Worm (Caenorhabditis elegans) whole organism, mixed stage, embryonic: ENCODE measurements around the gene F59D6.1.

Experiments
- M03D4.4 ChIP-seq: sonication (generic microtip); optimal IDR thresholded peaks from 2 replicates; lab custom pipeline; 2017; ENCODE audit warnings: mild to moderate bottlenecking, missing genetic modification characterization, missing compliant biosample characterization
- bed-3 ChIP-seq: fragments of 200-800 bp; sonication (Bioruptor generic); optimal IDR thresholded peaks from 3 replicates; lab custom pipeline; 2018; ENCODE audit warnings: mild to moderate bottlenecking, missing genetic modification characterization, moderate library complexity, missing compliant biosample characterization
- ceh-39 ChIP-seq: fragments of 150-350 bp; optimal IDR thresholded peaks from 2 replicates; lab custom pipeline; 2014; ENCODE audit warnings: missing biosample characterization, missing genetic modification characterization
- ceh-43 ChIP-seq: fragments of 200-800 bp; sonication (Bioruptor generic); optimal IDR thresholded peaks from 2 replicates; lab custom pipeline; 2018; ENCODE audit warnings: mild to moderate bottlenecking, missing genetic modification characterization, moderate library complexity, missing compliant biosample characterization
- ceh-83 ChIP-seq: fragments of 200-800 bp; sonication (Bioruptor generic); optimal IDR thresholded peaks from 2 replicates; lab custom pipeline; 2018; ENCODE audit warnings: mild to moderate bottlenecking, missing genetic modification characterization, missing compliant biosample characterization
- ces-1 ChIP-seq: fragments of 150-350 bp; optimal IDR thresholded peaks from 2 replicates; lab custom pipeline; 2014; ENCODE audit warnings: missing biosample characterization, missing genetic modification reagents, missing genetic modification characterization
- cnd-1 ChIP-seq: fragments of 200-800 bp; sonication (Bioruptor generic); optimal IDR thresholded peaks from 2 replicates; lab custom pipeline; 2018; ENCODE audit warnings: mild to moderate bottlenecking, missing genetic modification characterization, missing compliant biosample characterization
- drap-1 ChIP-seq: fragments of 200-800 bp; sonication (Bioruptor generic); optimal IDR thresholded peaks from 3 replicates; lab custom pipeline; 2018; ENCODE audit warnings: mild to moderate bottlenecking, missing genetic modification characterization, missing compliant biosample characterization
- elt-1 ChIP-seq: sonication (generic microtip); optimal IDR thresholded peaks from 2 replicates; lab custom pipeline; 2017; ENCODE audit warnings: missing genetic modification characterization, mild to moderate bottlenecking, missing compliant biosample characterization, antibody characterized with exemption, moderate library complexity, borderline replicate concordance; ENCODE audit not compliant: insufficient read depth
- elt-3 ChIP-seq: fragments of 150-350 bp; optimal IDR thresholded peaks from 2 replicates; lab custom pipeline; 2014; ENCODE audit warnings: missing biosample characterization, missing genetic modification characterization
- flh-1 ChIP-seq: fragments of 200-800 bp; sonication (Bioruptor generic); optimal IDR thresholded peaks from 2 replicates; lab custom pipeline; 2018; ENCODE audit warnings: mild to moderate bottlenecking, missing genetic modification characterization, moderate library complexity, missing compliant biosample characterization
- hlh-1 ChIP-seq: fragments of 150-350 bp; optimal IDR thresholded peaks from 2 replicates; lab custom pipeline; 2014; ENCODE audit warnings: missing biosample characterization, missing genetic modification reagents, missing genetic modification characterization
- lin-32 ChIP-seq: fragments of 200-800 bp; sonication (Bioruptor generic); optimal IDR thresholded peaks from 2 replicates; lab custom pipeline; 2018; ENCODE audit warnings: mild to moderate bottlenecking, missing genetic modification characterization, missing compliant biosample characterization
- lsy-2 ChIP-seq: fragments of 150-350 bp; optimal IDR thresholded peaks from 2 replicates; lab custom pipeline; 2014; ENCODE audit warnings: missing biosample characterization, missing genetic modification characterization
- mab-5 ChIP-seq: fragments of 150-350 bp; optimal IDR thresholded peaks from 2 replicates; lab custom pipeline; 2014; ENCODE audit warnings: missing biosample characterization, missing genetic modification characterization
- mls-2 ChIP-seq: sonication (generic microtip); optimal IDR thresholded peaks from 2 replicates; lab custom pipeline; 2016; ENCODE audit warnings: mild to moderate bottlenecking, missing genetic modification characterization, moderate library complexity, missing compliant biosample characterization
- nhr-12 ChIP-seq: fragments of 150-350 bp; optimal IDR thresholded peaks from 2 replicates; lab custom pipeline; 2014; ENCODE audit warnings: missing biosample characterization, missing genetic modification characterization
- nhr-2 ChIP-seq: fragments of 150-350 bp; optimal IDR thresholded peaks from 2 replicates; lab custom pipeline; 2014; ENCODE audit warnings: missing biosample characterization, missing genetic modification characterization
- nhr-237 ChIP-seq: fragments of 150-350 bp; optimal IDR thresholded peaks from 2 replicates; lab custom pipeline; 2014; ENCODE audit warnings: missing biosample characterization, missing genetic modification characterization
- pha-4 ChIP-seq: fragments of 150-350 bp; optimal IDR thresholded peaks from 2 replicates; lab custom pipeline; 2018; ENCODE audit warnings: missing biosample characterization, missing genetic modification reagents, missing genetic modification characterization
- sem-2 ChIP-seq: fragments of 200-800 bp; sonication (Bioruptor generic); optimal IDR thresholded peaks from 2 replicates; lab custom pipeline; 2018; ENCODE audit warnings: mild to moderate bottlenecking, missing genetic modification characterization, missing compliant biosample characterization
- snpc-4 ChIP-seq: fragments of 150-350 bp; optimal IDR thresholded peaks from 2 replicates; lab custom pipeline; 2014; ENCODE audit warnings: missing biosample characterization, missing genetic modification characterization
- sptf-1 ChIP-seq: sonication (generic microtip); optimal IDR thresholded peaks from 2 replicates; lab custom pipeline; 2017; ENCODE audit warnings: mild to moderate bottlenecking, missing genetic modification characterization, moderate library complexity, missing compliant biosample characterization
- tbx-8 ChIP-seq: fragments of 200-800 bp; sonication (Bioruptor generic); optimal IDR thresholded peaks from 2 replicates; lab custom pipeline; 2018; ENCODE audit warnings: mild to moderate bottlenecking, missing genetic modification characterization, moderate library complexity, missing compliant biosample characterization
- unc-120 ChIP-seq: sonication (generic microtip); optimal IDR thresholded peaks from 2 replicates; lab custom pipeline; 2017; ENCODE audit warnings: missing genetic modification characterization, missing compliant biosample characterization; ENCODE audit not compliant: poor library complexity, severe bottlenecking
- unc-39 ChIP-seq: fragments of 150-350 bp; optimal IDR thresholded peaks from 2 replicates; lab custom pipeline; 2014; ENCODE audit warnings: missing biosample characterization, missing genetic modification characterization
- unc-62 ChIP-seq: fragments of 150-350 bp; optimal IDR thresholded peaks from 2 replicates; lab custom pipeline; 2014; ENCODE audit warnings: missing biosample characterization, missing genetic modification reagents, missing genetic modification characterization
- zip-8 ChIP-seq: fragments of 150-350 bp; optimal IDR thresholded peaks from 2 replicates; lab custom pipeline; 2014; ENCODE audit warnings: missing biosample characterization, missing genetic modification characterization
- ztf-11 ChIP-seq: fragments of 150-350 bp; optimal IDR thresholded peaks from 2 replicates; lab custom pipeline; 2014; ENCODE audit warnings: missing biosample characterization, missing genetic modification characterization

Gene F59D6.1

DNA sequence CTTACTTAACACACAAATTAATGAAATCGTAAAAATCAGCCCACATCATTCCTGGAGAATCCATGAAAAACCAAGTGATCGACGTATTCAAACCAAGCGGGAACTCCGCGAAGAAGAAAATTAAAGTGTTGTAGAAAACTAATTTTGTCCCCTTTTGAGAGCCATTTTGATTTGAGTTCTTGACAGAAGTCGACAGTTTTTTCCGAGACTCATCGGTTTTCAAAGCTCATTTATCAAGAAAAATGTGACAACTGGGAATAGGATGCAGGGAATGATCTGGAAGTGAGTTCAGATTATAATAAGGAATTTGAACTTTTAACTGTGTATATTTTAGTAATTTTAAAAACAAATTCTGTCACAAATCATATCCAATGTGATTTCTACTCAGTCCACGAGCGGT lies 33.5 kb upstream of the F59D6.1 start, which contains the start of gene srw-135:
Gene srw-135 (minus strand): TSS at position 101 of the 400 bp plus-strand sequence.
- no peak for TF ChIP-seq ceh-43 (GFP tag; lab: Kevin White, UChicago)
- TF ChIP-seq drap-1 (GFP tag; lab: Kevin White, UChicago), result no peak
- no peak for TF ChIP-seq cnd-1 (tag; lab: Kevin White, UChicago)
- no peak for TF ChIP-seq unc-39
- no peak for TF ChIP-seq nhr-12
- no peak for TF ChIP-seq flh-1
- TF ChIP-seq bed-3 (GFP tag; lab: Kevin White, UChicago), result no peak

DNA sequence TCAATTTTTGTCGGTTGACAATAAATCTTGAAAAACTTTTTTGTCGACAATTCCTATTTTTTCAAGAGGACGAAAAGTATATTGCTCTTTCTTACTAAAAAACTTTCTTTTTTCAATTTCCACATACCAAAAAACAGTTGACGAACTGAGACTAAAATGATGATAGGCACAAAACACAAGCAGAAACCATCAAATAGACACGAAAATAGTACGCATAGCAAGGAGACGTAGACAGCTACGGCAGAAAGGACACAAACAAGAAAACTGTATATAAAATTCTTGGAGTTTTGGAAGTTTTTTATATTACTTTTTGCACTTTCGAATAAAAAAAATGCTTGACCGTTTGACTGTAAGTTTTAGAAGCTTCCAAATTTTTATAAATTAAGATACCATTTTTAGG lies 30.8 kb upstream of the F59D6.1 start, which contains the start of gene K12D9.1:
Gene K12D9.1 (plus strand): TSS at position 301 of the 400 bp plus-strand sequence.
- TF ChIP-seq lsy-2 (tag; lab: Kevin White, UChicago) (no peak), flh-1 (no peak), unc-39 (no peak), ceh-83 (GFP tag; lab: Kevin White, UChicago) (no peak), unc-62 (no peak), sptf-1 (tag; lab: Kevin White, UChicago) (no peak), M03D4.4 (tag; lab: Kevin White, UChicago) (no peak), ceh-39 (no peak), pha-4 (tag; lab: Kevin White, UChicago) (no peak), elt-3 (tag; lab: Kevin White, UChicago) (no peak)

ce11 chrV:3017930-3018329 lies 27.0 kb upstream of the F59D6.1 start:
- TF ChIP-seq nhr-2 (tag; lab: Kevin White, UChicago) (no peak), mab-5 (tag; lab: Kevin White, UChicago) (no peak), drap-1 (GFP tag; lab: Kevin White, UChicago) (no peak), nhr-12 (no peak), mls-2 (tag; lab: Kevin White, UChicago) (no peak), sptf-1 (tag; lab: Kevin White, UChicago) (no peak), tbx-8 (GFP tag; lab: Kevin White, UChicago) (no peak), bed-3 (GFP tag; lab: Kevin White, UChicago) (no peak), cnd-1 (tag; lab: Kevin White, UChicago) (no peak), lin-32 (no peak), ceh-39 (no peak), elt-1 (tag; lab: Kevin White, UChicago) (no peak), ceh-43 (GFP tag; lab: Kevin White, UChicago) (no peak), ztf-11 (tag; lab: Kevin White, UChicago) (no peak), ces-1 (no peak), nhr-237 (tag; lab: Kevin White, UChicago) (no peak)

ce11 chrV:3021306-3021705 lies 23.6 kb upstream of the F59D6.1 start, which contains the start of gene irld-12:
Gene irld-12 (minus strand): TSS chrV:3021406.
- no peak for TF ChIP-seq cnd-1 (tag; lab: Kevin White, UChicago)
- no peak for TF ChIP-seq lsy-2 (tag; lab: Kevin White, UChicago)
- no peak for TF ChIP-seq ceh-39
- TF ChIP-seq flh-1, result no peak
- no peak for TF ChIP-seq ceh-83 (GFP tag; lab: Kevin White, UChicago)
- TF ChIP-seq nhr-237 (tag; lab: Kevin White, UChicago), result no peak
- no peak for TF ChIP-seq unc-62
- TF ChIP-seq ztf-11 (tag; lab: Kevin White, UChicago), result no peak
- no peak for TF ChIP-seq ceh-43 (GFP tag; lab: Kevin White, UChicago)
- TF ChIP-seq unc-39, result no peak
- TF ChIP-seq ces-1, result no peak

- no peak for TF ChIP-seq sptf-1 (tag; lab: Kevin White, UChicago)
- no peak for TF ChIP-seq ceh-43 (GFP tag; lab: Kevin White, UChicago)
- no peak for TF ChIP-seq snpc-4 (tag; lab: Kevin White, UChicago)
- no peak for TF ChIP-seq pha-4 (tag; lab: Kevin White, UChicago)
- no peak for TF ChIP-seq sem-2
- TF ChIP-seq unc-62, result no peak
- TF ChIP-seq mls-2 (tag; lab: Kevin White, UChicago), result no peak
- TF ChIP-seq hlh-1, result no peak
- no peak for TF ChIP-seq zip-8 (tag; lab: Kevin White, UChicago)
- no peak for TF ChIP-seq M03D4.4 (tag; lab: Kevin White, UChicago)
- TF ChIP-seq nhr-237 (tag; lab: Kevin White, UChicago), result no peak
- no peak for TF ChIP-seq lin-32
- TF ChIP-seq ceh-83 (GFP tag; lab: Kevin White, UChicago), result no peak
- no peak for TF ChIP-seq cnd-1 (tag; lab: Kevin White, UChicago)
Observed at ce11 chrV:3024274-3024673, 20.7 kb upstream of the F59D6.1 start, which contains the start of gene asp-8. Gene asp-8 (plus strand): TSS chrV:3024549.

ce11 chrV:3028205-3028604 lies 16.7 kb upstream of the F59D6.1 start, which contains the start of gene asp-7:
Gene asp-7 (plus strand): TSS chrV:3028285.
- no peak for TF ChIP-seq M03D4.4 (tag; lab: Kevin White, UChicago)
- no peak for TF ChIP-seq mls-2 (tag; lab: Kevin White, UChicago)
- TF ChIP-seq ceh-43 (GFP tag; lab: Kevin White, UChicago), result no peak
- TF ChIP-seq unc-39, result no peak
- no peak for TF ChIP-seq cnd-1 (tag; lab: Kevin White, UChicago)
- TF ChIP-seq elt-1 (tag; lab: Kevin White, UChicago), result no peak
- TF ChIP-seq ces-1, result no peak
- TF ChIP-seq snpc-4 (tag; lab: Kevin White, UChicago), result no peak
- TF ChIP-seq unc-120 (tag; lab: Kevin White, UChicago), result no peak
- TF ChIP-seq mab-5 (tag; lab: Kevin White, UChicago), result no peak
- no peak for TF ChIP-seq hlh-1
